Worm (Caenorhabditis elegans): ENCODE data around the gene nhr-206.
A peak's percentile ranks its signal among the peaks of the same experiment; 100 is the strongest.

nhr-206 gene

ce11 chrV:12091759-12092158 is at the start of gene nhr-206:
TSS of gene nhr-206 (plus strand) at chrV:12092006.
- no peak for TF ChIP-seq ztf-23 (GFP tag; IDR thresholded peaks at IDR 0.05)
- TF ChIP-seq tab-1 (GFP tag; IDR thresholded peaks at IDR 0.05) = no peak
- TF ChIP-seq ref-1 (GFP tag; conservative IDR thresholded peaks at IDR 0.05) = no peak
- TF ChIP-seq med-1 (GFP tag; optimal IDR thresholded peaks at IDR 0.05; ENCODE audit: insufficient read depth) = no peak
- no peak for TF ChIP-seq flt-1 (GFP tag; IDR thresholded peaks at IDR 0.05)
- TF ChIP-seq T22C8.4 (GFP tag; IDR thresholded peaks at IDR 0.05) = no peak
- no peak for TF ChIP-seq klf-2 (GFP tag; conservative IDR thresholded peaks at IDR 0.05)
- TF ChIP-seq cog-1 (tag; optimal IDR thresholded peaks at IDR 0.05) = no peak

- no peak for TF ChIP-seq ztf-23 (GFP tag; IDR thresholded peaks at IDR 0.05)
- TF ChIP-seq klf-2 (GFP tag; conservative IDR thresholded peaks at IDR 0.05) = no peak
- no peak for TF ChIP-seq flt-1 (GFP tag; IDR thresholded peaks at IDR 0.05)
- no peak for TF ChIP-seq ref-1 (GFP tag; conservative IDR thresholded peaks at IDR 0.05)
- no peak for TF ChIP-seq ztf-29 (GFP tag; IDR thresholded peaks at IDR 0.05)
- TF ChIP-seq tab-1 (GFP tag; IDR thresholded peaks at IDR 0.05) = no peak
- no peak for TF ChIP-seq med-1 (GFP tag; optimal IDR thresholded peaks at IDR 0.05; ENCODE audit: insufficient read depth)
Observed at ce11 chrV:12045132-12045531, 46.7 kb upstream of the nhr-206 start, which contains the start of gene F10C2.5. TSS of gene F10C2.5 (plus strand) at chrV:12045432.

DNA sequence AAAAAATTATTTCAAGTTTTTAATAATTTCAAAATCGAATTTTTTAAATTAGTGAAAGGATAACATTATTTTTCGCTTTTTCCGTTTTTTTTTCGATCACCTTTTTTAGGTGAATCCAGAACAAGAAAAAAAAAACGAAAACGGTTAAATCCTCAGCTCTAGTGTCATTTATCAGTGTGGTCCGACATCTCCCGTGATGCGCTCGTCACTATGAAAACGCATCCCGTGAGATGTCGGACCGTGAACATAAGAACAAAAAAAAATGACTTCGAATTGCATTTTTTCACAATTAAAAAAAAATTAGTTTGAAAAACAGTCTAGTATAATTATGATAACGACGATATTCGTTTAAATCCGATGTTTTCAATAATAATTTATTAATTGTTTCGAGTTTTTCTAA is 44.1 kb upstream of the nhr-206 start:
- TF ChIP-seq flt-1 (GFP tag; IDR thresholded peaks at IDR 0.05) (no peak), T22C8.4 (GFP tag; IDR thresholded peaks at IDR 0.05) (no peak), ref-1 (GFP tag; conservative IDR thresholded peaks at IDR 0.05) (no peak), klf-2 (GFP tag; conservative IDR thresholded peaks at IDR 0.05) (no peak)

- TF ChIP-seq T22C8.4 (GFP tag; IDR thresholded peaks at IDR 0.05) (no peak), cog-1 (tag; optimal IDR thresholded peaks at IDR 0.05) (no peak), med-1 (GFP tag; optimal IDR thresholded peaks at IDR 0.05; ENCODE audit: insufficient read depth) (no peak), ztf-29 (GFP tag; IDR thresholded peaks at IDR 0.05) (no peak), ref-1 (GFP tag; conservative IDR thresholded peaks at IDR 0.05) (no peak), klf-2 (GFP tag; conservative IDR thresholded peaks at IDR 0.05) (no peak), flt-1 (GFP tag; IDR thresholded peaks at IDR 0.05) (no peak), ztf-23 (GFP tag; IDR thresholded peaks at IDR 0.05) (no peak), tab-1 (GFP tag; IDR thresholded peaks at IDR 0.05) (no peak)
Observed at ce11 chrV:12048445-12048844, 43.4 kb upstream of the nhr-206 start, which contains the start of gene dars-2. TSS of gene dars-2 (plus strand) at chrV:12048745.

DNA sequence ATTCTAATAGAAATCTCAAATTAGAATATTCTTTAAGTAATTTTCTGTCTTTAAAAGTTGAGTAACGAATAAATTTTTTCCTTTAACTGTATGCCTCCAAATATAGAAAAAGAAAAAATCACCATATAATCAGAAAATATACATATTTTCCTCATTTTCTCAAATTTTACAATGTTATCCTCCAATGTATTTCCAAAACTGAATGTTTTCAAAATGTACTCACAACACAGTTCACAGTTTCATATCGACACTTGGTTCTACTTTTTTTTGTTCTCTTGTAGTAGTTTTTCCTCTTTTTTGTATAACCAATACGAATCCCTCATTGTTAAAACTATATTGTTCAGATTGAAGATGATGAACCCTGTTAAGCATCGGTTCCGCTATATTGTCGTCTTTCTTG is 38.2 kb upstream of the nhr-206 start, which contains the start of gene F10C2.7:
Gene F10C2.7, plus strand, starts transcription at position 301 of the 400 bp plus-strand sequence.
- TF ChIP-seq klf-2 (GFP tag; conservative IDR thresholded peaks at IDR 0.05) = no peak

DNA sequence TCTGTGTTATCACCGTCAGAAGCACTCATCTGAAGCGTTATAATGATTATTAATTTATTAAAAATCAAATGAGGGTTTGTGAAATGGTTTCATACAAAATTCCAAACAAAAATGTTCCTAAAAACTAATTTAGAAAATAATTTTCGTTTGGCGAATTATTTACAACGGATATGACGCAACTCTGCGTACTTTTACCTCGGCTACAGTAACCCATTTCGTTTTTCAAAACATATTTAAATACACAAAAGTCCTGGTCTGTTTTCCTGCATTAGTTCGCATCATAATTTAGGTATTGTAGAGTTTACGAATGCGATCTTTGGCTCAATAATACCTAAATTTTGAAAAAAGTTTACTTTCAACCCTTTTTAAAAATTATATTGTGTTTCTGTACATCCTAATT is 32.1 kb upstream of the nhr-206 start, which contains the start of gene R07B7.2:
Gene R07B7.2, minus strand, starts transcription at position 35 of the 400 bp plus-strand sequence.
- TF ChIP-seq ref-1 (GFP tag; conservative IDR thresholded peaks at IDR 0.05) (no peak), ztf-29 (GFP tag; IDR thresholded peaks at IDR 0.05) (no peak), ztf-23 (GFP tag; IDR thresholded peaks at IDR 0.05) (no peak), cog-1 (tag; optimal IDR thresholded peaks at IDR 0.05) (no peak), flt-1 (GFP tag; IDR thresholded peaks at IDR 0.05) (no peak)

- TF ChIP-seq ztf-23 (GFP tag; IDR thresholded peaks at IDR 0.05) = 0 out of 2 replicates have a peak, but pooled peaks have one; percentile 31
- no peak for TF ChIP-seq med-1 (GFP tag; optimal IDR thresholded peaks at IDR 0.05; ENCODE audit: insufficient read depth)
- no peak for TF ChIP-seq T22C8.4 (GFP tag; IDR thresholded peaks at IDR 0.05)
- no peak for TF ChIP-seq tab-1 (GFP tag; IDR thresholded peaks at IDR 0.05)
- no peak for TF ChIP-seq ztf-29 (GFP tag; IDR thresholded peaks at IDR 0.05)
- no peak for TF ChIP-seq ref-1 (GFP tag; conservative IDR thresholded peaks at IDR 0.05)
- TF ChIP-seq klf-2 (GFP tag; conservative IDR thresholded peaks at IDR 0.05) = no peak
- 0 out of 2 replicates have a peak, but pooled peaks have one; percentile 29 for TF ChIP-seq flt-1 (GFP tag; IDR thresholded peaks at IDR 0.05)
Observed at ce11 chrV:12063036-12063435, 28.8 kb upstream of the nhr-206 start, which contains the start of gene clh-6. TSS of gene clh-6 (minus strand) at chrV:12063368.

DNA sequence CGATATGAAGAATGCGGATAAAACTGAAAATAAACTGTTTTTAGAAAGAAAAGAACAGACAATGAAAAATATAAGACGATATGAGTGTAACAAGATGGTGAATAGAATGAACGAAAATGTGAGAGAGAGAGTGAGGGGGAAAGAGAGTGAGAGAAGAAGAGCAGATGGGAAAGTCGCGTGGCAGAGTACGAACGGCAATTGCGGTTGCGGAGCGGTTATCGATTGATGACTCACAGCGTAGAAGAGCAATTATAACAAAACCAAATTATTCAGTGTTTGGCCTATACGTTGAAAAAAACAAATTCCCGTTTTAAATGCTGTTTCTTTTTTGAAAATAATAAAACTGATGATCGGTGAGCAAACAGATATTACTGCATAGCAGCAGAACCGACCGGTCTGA is 26.4 kb upstream of the nhr-206 start, which contains the start of gene pqn-53:
Gene pqn-53, minus strand, starts transcription at position 23 of the 400 bp plus-strand sequence.
- no peak for TF ChIP-seq cog-1 (tag; optimal IDR thresholded peaks at IDR 0.05)
- no peak for TF ChIP-seq med-1 (GFP tag; optimal IDR thresholded peaks at IDR 0.05; ENCODE audit: insufficient read depth)
- TF ChIP-seq T22C8.4 (GFP tag; IDR thresholded peaks at IDR 0.05) = peak; percentile 48; the same call in 1 of the 2 replicates
- TF ChIP-seq tab-1 (GFP tag; IDR thresholded peaks at IDR 0.05) = no peak
- TF ChIP-seq flt-1 (GFP tag; IDR thresholded peaks at IDR 0.05) = 0 out of 2 replicates have a peak, but pooled peaks have one; percentile 46
- TF ChIP-seq ztf-29 (GFP tag; IDR thresholded peaks at IDR 0.05) = no peak
- TF ChIP-seq klf-2 (GFP tag; conservative IDR thresholded peaks at IDR 0.05) = no peak
- TF ChIP-seq ztf-23 (GFP tag; IDR thresholded peaks at IDR 0.05) = no peak
- no peak for TF ChIP-seq ref-1 (GFP tag; conservative IDR thresholded peaks at IDR 0.05)

DNA sequence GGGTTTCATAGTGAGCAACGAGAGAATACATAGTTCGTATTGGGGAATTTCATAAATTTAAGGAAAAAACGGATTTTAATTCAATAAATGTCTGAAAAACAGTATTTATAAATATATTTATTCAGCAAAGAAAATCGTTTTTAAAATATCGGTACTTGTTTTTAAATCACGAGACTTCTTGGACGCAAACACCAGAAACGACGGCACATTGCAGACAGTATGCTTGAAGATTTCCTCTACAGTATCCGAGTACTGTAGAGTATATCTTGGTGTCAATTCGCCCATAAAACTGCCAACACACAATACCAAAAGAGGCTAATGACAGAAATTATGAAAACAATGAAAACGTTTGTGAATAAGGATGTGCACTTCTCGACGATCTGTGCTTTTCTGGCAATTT is 25.9 kb upstream of the nhr-206 start:
- TF ChIP-seq cog-1 (tag; optimal IDR thresholded peaks at IDR 0.05) = no peak
- no peak for TF ChIP-seq klf-2 (GFP tag; conservative IDR thresholded peaks at IDR 0.05)
- no peak for TF ChIP-seq flt-1 (GFP tag; IDR thresholded peaks at IDR 0.05)
- TF ChIP-seq med-1 (GFP tag; optimal IDR thresholded peaks at IDR 0.05; ENCODE audit: insufficient read depth) = no peak

DNA sequence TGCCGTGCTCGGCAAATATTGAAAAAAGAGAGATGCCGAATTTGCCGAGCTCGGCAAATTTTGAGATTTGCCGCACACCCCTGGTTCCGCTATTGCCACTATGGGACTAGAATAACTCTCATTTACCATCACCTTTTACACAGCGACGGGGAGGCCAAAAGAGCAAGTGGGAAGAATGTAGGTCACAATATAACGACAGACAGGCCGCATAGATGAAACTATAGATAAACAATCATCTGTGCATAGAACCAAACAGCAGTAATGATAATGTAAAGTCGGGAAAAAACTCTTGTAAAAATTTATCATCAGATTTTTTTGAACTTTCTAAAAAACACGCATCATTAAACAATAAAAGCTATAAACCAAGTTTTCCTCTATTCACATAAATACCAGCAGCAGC is 23.4 kb upstream of the nhr-206 start, which contains the start of gene kmo-2:
Gene kmo-2, minus strand, starts transcription at position 101 of the 400 bp plus-strand sequence.
- TF ChIP-seq med-1 (GFP tag; optimal IDR thresholded peaks at IDR 0.05; ENCODE audit: insufficient read depth) (no peak), flt-1 (GFP tag; IDR thresholded peaks at IDR 0.05) (no peak), T22C8.4 (GFP tag; IDR thresholded peaks at IDR 0.05) (no peak), klf-2 (GFP tag; conservative IDR thresholded peaks at IDR 0.05) (no peak), ztf-29 (GFP tag; IDR thresholded peaks at IDR 0.05) (no peak), tab-1 (GFP tag; IDR thresholded peaks at IDR 0.05) (no peak), cog-1 (tag; optimal IDR thresholded peaks at IDR 0.05) (no peak), ztf-23 (GFP tag; IDR thresholded peaks at IDR 0.05) (no peak), ref-1 (GFP tag; conservative IDR thresholded peaks at IDR 0.05) (no peak)
